Worm (Caenorhabditis elegans) whole organism, L4/young adult: ENCODE data around the gene F36H1.3.

ENCODE experiments used
- W03F9.2 ChIP-seq: fragments of 150-350 bp; optimal IDR thresholded peaks from 2 replicates; lab custom pipeline; 2014; ENCODE audit warnings: missing biosample characterization, missing genetic modification characterization
- dao-5 ChIP-seq: sonication (generic microtip); optimal IDR thresholded peaks from 2 replicates; lab custom pipeline; 2016; ENCODE audit warnings: missing genotype, missing genetic modification characterization, moderate library complexity, missing compliant biosample characterization
- him-1 ChIP-seq: sonication (generic microtip); optimal IDR thresholded peaks from 2 replicates; lab custom pipeline; 2016; ENCODE audit warnings: missing genotype, missing genetic modification reagents, missing genetic modification characterization, missing compliant biosample characterization

Gene F36H1.3

ce11 chrIV:11026648-11027047 lies 23.3 kb upstream of the F36H1.3 start:
- TF ChIP-seq dao-5 (no peak), him-1 (tag; lab: Kevin White, UChicago) (no peak), W03F9.2 (no peak)

- peak; percentile 68 for TF ChIP-seq W03F9.2
- TF ChIP-seq dao-5, result peak; percentile 5
- peak; percentile 14 for TF ChIP-seq him-1 (tag; lab: Kevin White, UChicago)
Measured at ce11 chrIV:11027560-11027959, 22.4 kb upstream of the F36H1.3 start.

- no peak for TF ChIP-seq dao-5
- no peak for TF ChIP-seq W03F9.2
- no peak for TF ChIP-seq him-1 (tag; lab: Kevin White, UChicago)
Measured at ce11 chrIV:11029412-11029811, 20.5 kb upstream of the F36H1.3 start, which contains the start of gene hrg-5. hrg-5 (minus strand) TSS chrIV:11029428.

ce11 chrIV:11030117-11030516 lies 19.8 kb upstream of the F36H1.3 start:
- TF ChIP-seq W03F9.2, result no peak
- TF ChIP-seq dao-5, result no peak
- TF ChIP-seq him-1 (tag; lab: Kevin White, UChicago), result no peak

- TF ChIP-seq him-1 (tag; lab: Kevin White, UChicago), result no peak
- no peak for TF ChIP-seq dao-5
- no peak for TF ChIP-seq W03F9.2
Measured at ce11 chrIV:11030893-11031292, 19.0 kb upstream of the F36H1.3 start, which contains the start of gene hrg-4. hrg-4 (minus strand) TSS chrIV:11030993.

ce11 chrIV:11031640-11032039 lies 18.3 kb upstream of the F36H1.3 start:
- TF ChIP-seq W03F9.2 (no peak), dao-5 (no peak), him-1 (tag; lab: Kevin White, UChicago) (no peak)

ce11 chrIV:11032288-11032687 lies 17.6 kb upstream of the F36H1.3 start, which contains the start of gene hrg-6:
hrg-6 (plus strand) TSS chrIV:11032588.
- no peak for TF ChIP-seq him-1 (tag; lab: Kevin White, UChicago)
- TF ChIP-seq dao-5, result no peak
- TF ChIP-seq W03F9.2, result no peak

ce11 chrIV:11036222-11036621 lies 13.7 kb upstream of the F36H1.3 start, which contains the start of gene fkb-1:
fkb-1 (plus strand) TSS chrIV:11036582.
- TF ChIP-seq him-1 (tag; lab: Kevin White, UChicago) (no peak), dao-5 (no peak), W03F9.2 (peak; percentile 71)

ce11 chrIV:11037118-11037719 lies 12.7 kb upstream of the F36H1.3 start:
- TF ChIP-seq him-1 (tag; lab: Kevin White, UChicago) (no peak), W03F9.2 (no peak), dao-5 (no peak)

ce11 chrIV:11038218-11038617 lies 11.7 kb upstream of the F36H1.3 start:
- no peak for TF ChIP-seq dao-5
- TF ChIP-seq him-1 (tag; lab: Kevin White, UChicago), result no peak
- no peak for TF ChIP-seq W03F9.2

- no peak for TF ChIP-seq dao-5
Measured at ce11 chrIV:11038618-11038664, 11.5 kb upstream of the F36H1.3 start, which contains the start of gene kdin-1. kdin-1 (plus strand) TSS chrIV:11038655.

- TF ChIP-seq him-1 (tag; lab: Kevin White, UChicago) (no peak), dao-5 (no peak), W03F9.2 (no peak)
Measured at ce11 chrIV:11038665-11039064, 11.3 kb upstream of the F36H1.3 start.

ce11 chrIV:11044377-11044776 lies 5.6 kb upstream of the F36H1.3 start:
- TF ChIP-seq dao-5 (no peak), W03F9.2 (no peak), him-1 (tag; lab: Kevin White, UChicago) (no peak)

- TF ChIP-seq W03F9.2 (no peak), dao-5 (no peak), him-1 (tag; lab: Kevin White, UChicago) (no peak)
Measured at ce11 chrIV:11048871-11049270, 1.1 kb upstream of the F36H1.3 start, which contains the start of gene F36H1.11. F36H1.11 (plus strand) TSS chrIV:11049171.

- TF ChIP-seq him-1 (tag; lab: Kevin White, UChicago) (no peak), W03F9.2 (no peak), dao-5 (no peak)
Measured at ce11 chrIV:11051963-11052362, 2.0 kb downstream of the F36H1.3 start.

- no peak for TF ChIP-seq him-1 (tag; lab: Kevin White, UChicago)
- no peak for TF ChIP-seq W03F9.2
- TF ChIP-seq dao-5, result no peak
Measured at ce11 chrIV:11053652-11054317, 3.9 kb downstream of the F36H1.3 start, which contains the start of the genes F36H1.12 and lin-3. F36H1.12 (minus strand) TSS chrIV:11053702. lin-3 (plus strand) TSS chrIV:11054308.
